Fruit fly (Drosophila melanogaster): ENCODE measurements around the gene Jon25Bi.

dm6 chr2L:4968767-4969166 lies 13.8 kb upstream of the Jon25Bi start, which contains the start of the genes Scox and Polr1C:
- TF ChIP-seq cnc (optimal IDR thresholded peaks at IDR 0.05): no peak
- no peak for TF ChIP-seq toe (GFP tag; optimal IDR thresholded peaks at IDR 0.05)
- TF ChIP-seq kay (GFP tag; ENCODE audit: borderline replicate concordance): no peak
- TF ChIP-seq ovo (GFP tag; optimal IDR thresholded peaks at IDR 0.05): no peak
- no peak for TF ChIP-seq Clk (GFP tag; optimal IDR thresholded peaks at IDR 0.05)
